Worm (Caenorhabditis elegans): ENCODE data around the gene prkl-1.

DNA sequence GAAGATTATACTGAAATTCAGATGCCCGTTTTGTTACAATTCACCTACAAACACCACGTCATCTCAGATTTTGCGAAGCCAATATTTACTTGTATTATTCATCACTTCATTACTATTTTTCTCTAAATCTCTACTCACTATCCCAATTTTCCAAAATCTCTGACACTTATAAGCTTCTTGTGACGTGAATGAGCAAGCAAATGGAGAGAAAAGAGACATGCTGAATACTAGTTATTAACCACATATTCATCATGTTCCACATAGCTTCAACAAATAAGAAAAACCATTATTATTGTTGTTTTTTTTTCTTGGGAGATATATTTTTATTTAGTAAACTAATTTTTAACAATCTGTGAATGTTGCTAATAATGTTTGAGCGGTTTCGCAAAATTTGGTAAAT lies 35.5 kb downstream of the prkl-1 start:
- TF ChIP-seq ceh-79 (tag; optimal IDR thresholded peaks at IDR 0.05): no peak
- no peak for TF ChIP-seq egl-18 (GFP tag; IDR thresholded peaks at IDR 0.05)
- TF ChIP-seq F52B5.7 (tag; optimal IDR thresholded peaks at IDR 0.05): no peak
- no peak for TF ChIP-seq hrde-1 (tag; optimal IDR thresholded peaks at IDR 0.05; ENCODE audit: borderline replicate concordance)
- no peak for TF ChIP-seq him-1 (tag; optimal IDR thresholded peaks at IDR 0.05)
- no peak for TF ChIP-seq F55B11.4 (tag; optimal IDR thresholded peaks at IDR 0.05; ENCODE audit: borderline replicate concordance, insufficient read depth)
